Worm (Caenorhabditis elegans) whole organism, L1 larva: ENCODE results near the gene cone-1.

ENCODE experiments used
- C04F5.9 ChIP-seq: sonication (generic microtip); optimal IDR thresholded peaks from 2 replicates; lab custom pipeline; 2016; ENCODE audit warnings: missing genetic modification characterization, missing compliant biosample characterization
- C16A3.4 ChIP-seq: fragments of 150-350 bp; optimal IDR thresholded peaks from 2 replicates; lab custom pipeline; 2014; ENCODE audit warnings: missing biosample characterization, missing genetic modification characterization
- C34B4.2 ChIP-seq: sonication (generic microtip); optimal IDR thresholded peaks from 2 replicates; lab custom pipeline; 2017; ENCODE audit warnings: mild to moderate bottlenecking, missing genetic modification characterization, missing compliant biosample characterization
- F16B12.6 ChIP-seq: fragments of 150-350 bp; optimal IDR thresholded peaks from 2 replicates; lab custom pipeline; 2014; ENCODE audit warnings: missing biosample characterization, missing genetic modification characterization
- Y116A8C.19 ChIP-seq: sonication (generic microtip); optimal IDR thresholded peaks from 2 replicates; lab custom pipeline; 2016; ENCODE audit warnings: missing compliant biosample characterization, missing genetic modification characterization, borderline replicate concordance
- aha-1 ChIP-seq: fragments of 150-350 bp; optimal IDR thresholded peaks from 2 replicates; lab custom pipeline; 2014; ENCODE audit warnings: missing biosample characterization, missing genetic modification characterization
- alr-1 ChIP-seq: fragments of 200-800 bp; sonication (Bioruptor generic); optimal IDR thresholded peaks from 2 replicates; lab custom pipeline; 2018; ENCODE audit warnings: borderline replicate concordance, mild to moderate bottlenecking, missing genetic modification characterization, missing compliant biosample characterization
- aly-2 ChIP-seq: fragments of 150-350 bp; optimal IDR thresholded peaks from 2 replicates; lab custom pipeline; 2014; ENCODE audit warnings: missing biosample characterization, missing genetic modification characterization
- blmp-1 ChIP-seq: fragments of 150-350 bp; optimal IDR thresholded peaks from 2 replicates; lab custom pipeline; 2014; ENCODE audit warnings: missing biosample characterization, missing genetic modification characterization
- ceh-63 ChIP-seq: fragments of 200-800 bp; sonication (Bioruptor generic); optimal IDR thresholded peaks from 2 replicates; lab custom pipeline; 2018; ENCODE audit warnings: mild to moderate bottlenecking, missing genetic modification characterization, missing compliant biosample characterization
- ceh-88 ChIP-seq: fragments of 200-800 bp; sonication (Bioruptor generic); IDR thresholded peaks from 2 replicates; pipeline ENCODE4 v1.3.6; 2022; ENCODE audit warnings: missing genetic modification characterization, missing compliant biosample characterization
- ceh-90 ChIP-seq: sonication (generic microtip); optimal IDR thresholded peaks from 2 replicates; lab custom pipeline; 2016; ENCODE audit warnings: missing genetic modification characterization, missing compliant biosample characterization
- dpl-1 ChIP-seq, 3 experiments: fragments of 150-350 bp in 2 of 3; sonication (generic microtip) in 1 of 3; optimal IDR thresholded peaks; 2 replicates each; lab custom pipeline; 2014 to 2017; ENCODE audit warnings: missing biosample characterization in 3 of 3, missing genetic modification characterization in 3 of 3, missing genetic modification reagents in 3 of 3
- efl-1 ChIP-seq, 4 experiments: fragments of 150-350 bp; optimal IDR thresholded peaks in 3 of 4; peaks in 1 of 4; 1 replicate in 1 of 4; 2 replicates in 3 of 4; lab custom pipeline; 2014; ENCODE audit warnings: missing biosample characterization in 2 of 4, missing genetic modification characterization in 2 of 4, missing genetic modification reagents in 2 of 4
- efl-3 ChIP-seq: fragments of 200-800 bp; sonication (Bioruptor generic); optimal IDR thresholded peaks from 2 replicates; lab custom pipeline; 2018; ENCODE audit warnings: mild to moderate bottlenecking, missing genetic modification characterization, missing compliant biosample characterization
- egl-13 ChIP-seq: sonication (generic microtip); optimal IDR thresholded peaks from 2 replicates; lab custom pipeline; 2016; ENCODE audit warnings: missing genotype, missing genetic modification reagents, missing genetic modification characterization, missing compliant biosample characterization
- egl-27 ChIP-seq, 2 experiments: fragments of 150-350 bp in 1 of 2; sonication (generic microtip); optimal IDR thresholded peaks; 3 replicates each; lab custom pipeline; 2017 to 2018; ENCODE audit warnings: missing biosample characterization in 2 of 2, missing genetic modification characterization in 2 of 2, missing genetic modification reagents in 2 of 2
- elt-2 ChIP-seq: sonication (generic microtip); optimal IDR thresholded peaks from 2 replicates; lab custom pipeline; 2016; ENCODE audit warnings: missing genetic modification characterization, mild to moderate bottlenecking, inconsistent platforms, missing compliant biosample characterization, missing genetic modification reagents
- fkh-4 ChIP-seq: sonication (generic microtip); optimal IDR thresholded peaks from 2 replicates; lab custom pipeline; 2016; ENCODE audit warnings: missing compliant biosample characterization, missing genetic modification characterization, borderline replicate concordance
- fkh-8 ChIP-seq: sonication (generic microtip); optimal IDR thresholded peaks from 2 replicates; lab custom pipeline; 2016; ENCODE audit warnings: mild to moderate bottlenecking, missing genetic modification characterization, missing compliant biosample characterization
- fos-1 ChIP-seq: fragments of 150-350 bp; optimal IDR thresholded peaks from 2 replicates; lab custom pipeline; 2014; ENCODE audit warnings: missing biosample characterization, missing genetic modification characterization
- hlh-4 ChIP-seq: sonication (generic microtip); optimal IDR thresholded peaks from 2 replicates; lab custom pipeline; 2016; ENCODE audit warnings: mild to moderate bottlenecking, missing genetic modification characterization, missing compliant biosample characterization
- irx-1 ChIP-seq: sonication (generic microtip); optimal IDR thresholded peaks from 2 replicates; lab custom pipeline; 2016; ENCODE audit warnings: missing genetic modification characterization, missing compliant biosample characterization
- isw-1 ChIP-seq: fragments of 200-800 bp; sonication (Bioruptor generic); IDR thresholded peaks from 2 replicates; pipeline ENCODE4 v1.3.6; 2022; ENCODE audit warnings: missing genetic modification characterization, missing compliant biosample characterization
- lin-13 ChIP-seq: fragments of 150-350 bp; optimal IDR thresholded peaks from 2 replicates; lab custom pipeline; 2014; ENCODE audit warnings: missing biosample characterization, missing genetic modification reagents, missing genetic modification characterization
- lin-14 ChIP-seq: fragments of 200-800 bp; sonication (Bioruptor generic); optimal IDR thresholded peaks from 2 replicates; lab custom pipeline; 2018; ENCODE audit warnings: mild to moderate bottlenecking, missing genetic modification characterization, moderate library complexity, missing compliant biosample characterization
- lin-35 ChIP-seq, 2 experiments: fragments of 150-350 bp; optimal IDR thresholded peaks; 2 replicates each; lab custom pipeline; 2014; ENCODE audit warnings: missing biosample characterization in 2 of 2, missing genetic modification characterization in 2 of 2, missing genetic modification reagents in 2 of 2
- lir-3 ChIP-seq: sonication (generic microtip); optimal IDR thresholded peaks from 2 replicates; lab custom pipeline; 2016; ENCODE audit warnings: mild to moderate bottlenecking, missing genetic modification characterization, moderate library complexity, missing compliant biosample characterization; ENCODE audit not compliant: poor library complexity
- lsy-2 ChIP-seq, 2 experiments: fragments of 150-350 bp; optimal IDR thresholded peaks; 2 replicates each; lab custom pipeline; 2014; ENCODE audit warnings: missing biosample characterization in 2 of 2, missing genetic modification characterization in 2 of 2
- mef-2 ChIP-seq: fragments of 150-350 bp; optimal IDR thresholded peaks from 2 replicates; lab custom pipeline; 2014; ENCODE audit warnings: missing biosample characterization, missing genetic modification characterization
- mep-1 ChIP-seq: fragments of 150-350 bp; optimal IDR thresholded peaks from 2 replicates; lab custom pipeline; 2014; ENCODE audit warnings: missing biosample characterization, missing genetic modification characterization
- nhr-11 ChIP-seq: fragments of 150-350 bp; optimal IDR thresholded peaks from 2 replicates; lab custom pipeline; 2014; ENCODE audit warnings: missing biosample characterization, missing genetic modification characterization
- nhr-19 ChIP-seq: fragments of 200-800 bp; sonication (Bioruptor generic); conservative IDR thresholded peaks from 2 replicates; pipeline ENCODE4 v1.3.6; 2022; ENCODE audit warnings: missing genetic modification characterization, missing compliant biosample characterization
- nhr-28 ChIP-seq: fragments of 150-350 bp; optimal IDR thresholded peaks from 2 replicates; lab custom pipeline; 2014; ENCODE audit warnings: missing biosample characterization, missing genetic modification characterization
- nhr-76 ChIP-seq: sonication (generic microtip); optimal IDR thresholded peaks from 2 replicates; lab custom pipeline; 2017; ENCODE audit warnings: missing biosample characterization, missing genetic modification characterization
- nhr-77 ChIP-seq: fragments of 150-350 bp; optimal IDR thresholded peaks from 2 replicates; lab custom pipeline; 2014; ENCODE audit warnings: missing biosample characterization, missing genetic modification characterization
- nhr-84 ChIP-seq: sonication (generic microtip); optimal IDR thresholded peaks from 2 replicates; lab custom pipeline; 2017; ENCODE audit warnings: missing biosample characterization, missing genetic modification characterization
- nhr-85 ChIP-seq: sonication (generic microtip); peaks from one replicate; lab custom pipeline; 2016; ENCODE audit warnings: missing genetic modification characterization, inconsistent platforms, missing compliant biosample characterization
- nhr-90 ChIP-seq: sonication (generic microtip); optimal IDR thresholded peaks from 2 replicates; lab custom pipeline; 2016; ENCODE audit warnings: mild to moderate bottlenecking, missing genetic modification characterization, missing compliant biosample characterization; ENCODE audit not compliant: poor library complexity
- rnt-1 ChIP-seq: sonication (generic microtip); optimal IDR thresholded peaks from 2 replicates; lab custom pipeline; 2016; ENCODE audit warnings: mild to moderate bottlenecking, missing genetic modification characterization, moderate library complexity, missing compliant biosample characterization
- skn-1 ChIP-seq: fragments of 150-350 bp; optimal IDR thresholded peaks from 2 replicates; lab custom pipeline; 2014; ENCODE audit warnings: missing biosample characterization, missing genetic modification characterization
- snu-23 ChIP-seq: sonication (generic microtip); optimal IDR thresholded peaks from 2 replicates; lab custom pipeline; 2016; ENCODE audit warnings: missing genetic modification characterization, missing compliant biosample characterization
- sup-37 ChIP-seq: fragments of 200-800 bp; sonication (Bioruptor generic); optimal IDR thresholded peaks from 2 replicates; lab custom pipeline; 2018; ENCODE audit warnings: mild to moderate bottlenecking, missing genetic modification characterization, missing compliant biosample characterization
- tbx-2 ChIP-seq: sonication (generic microtip); optimal IDR thresholded peaks from 2 replicates; lab custom pipeline; 2016; ENCODE audit warnings: missing genetic modification characterization, missing compliant biosample characterization
- tlp-1 ChIP-seq: fragments of 150-350 bp; optimal IDR thresholded peaks from 2 replicates; lab custom pipeline; 2014; ENCODE audit warnings: missing biosample characterization, missing genetic modification characterization
- unc-130 ChIP-seq: fragments of 150-350 bp; optimal IDR thresholded peaks from 2 replicates; lab custom pipeline; 2017; ENCODE audit warnings: missing biosample characterization, missing genetic modification characterization, inconsistent platforms
- unc-86 ChIP-seq: sonication (generic microtip); optimal IDR thresholded peaks from 2 replicates; lab custom pipeline; 2016; ENCODE audit warnings: missing genetic modification characterization, missing compliant biosample characterization
- xbp-1 ChIP-seq: sonication (generic microtip); optimal IDR thresholded peaks from 2 replicates; lab custom pipeline; 2016; ENCODE audit warnings: missing genetic modification characterization, missing compliant biosample characterization
- zag-1 ChIP-seq: fragments of 150-350 bp; optimal IDR thresholded peaks from 2 replicates; lab custom pipeline; 2014; ENCODE audit warnings: missing biosample characterization, missing genetic modification characterization
- zip-4 ChIP-seq: fragments of 200-800 bp; sonication (Bioruptor generic); optimal IDR thresholded peaks from 2 replicates; lab custom pipeline; 2018; ENCODE audit warnings: mild to moderate bottlenecking, missing genetic modification characterization, moderate library complexity, missing compliant biosample characterization
- ztf-11 ChIP-seq, 2 experiments: sonication (generic microtip); optimal IDR thresholded peaks; 2 replicates each; lab custom pipeline; 2016 to 2017; ENCODE audit warnings: missing genetic modification characterization in 2 of 2, missing biosample characterization in 1 of 2, missing compliant biosample characterization in 1 of 2
- ztf-4 ChIP-seq: fragments of 150-350 bp; optimal IDR thresholded peaks from 2 replicates; lab custom pipeline; 2014; ENCODE audit warnings: missing biosample characterization, missing genetic modification characterization

The cone-1 gene

DNA sequence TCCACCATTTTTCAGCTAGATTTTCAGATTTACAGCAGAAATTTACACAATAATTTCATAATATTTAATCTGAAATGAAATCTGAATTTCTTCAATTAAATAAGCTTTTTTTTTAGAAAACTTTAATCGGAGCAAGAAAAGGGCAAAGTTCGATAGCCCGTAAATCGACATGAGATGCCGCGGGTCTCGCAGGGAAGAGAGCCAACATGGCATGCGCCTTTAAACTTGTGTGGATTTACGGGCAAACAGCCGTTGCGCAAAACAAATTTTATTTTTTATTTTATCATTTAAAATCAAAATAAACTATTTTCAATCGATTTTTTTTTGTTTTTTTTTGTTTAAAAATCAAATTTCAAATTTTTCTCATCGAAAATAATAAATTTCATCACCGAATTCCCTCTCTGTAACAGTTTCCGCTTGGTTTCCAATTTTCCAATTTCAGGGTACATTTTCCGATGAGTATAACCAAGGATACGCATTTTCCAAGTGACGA, 1.7 kb upstream of the cone-1 start, which contains the start of the genes Y54F10AM.15, rbc-2 and ndua-8 (continued):
- TF ChIP-seq hlh-4 (tag; lab: Kevin White, UChicago) (no peak), rnt-1 (tag; lab: Kevin White, UChicago) (no peak), egl-13 (tag; lab: Kevin White, UChicago) (peak; percentile 72), fos-1 (peak; percentile 78), zip-4 (GFP tag; lab: Kevin White, UChicago) (peak; percentile 69), ceh-90 (no peak), efl-3 (GFP tag; lab: Kevin White, UChicago) (no peak), lin-13 (GFP tag; lab: Kevin White, UChicago) (peak; percentile 94), lin-14 (GFP tag; lab: Kevin White, UChicago) (no peak), zag-1 (tag; lab: Kevin White, UChicago) (peak; percentile 51), nhr-11 (tag; lab: Kevin White, UChicago) (peak; percentile 88), nhr-77 (tag; lab: Kevin White, UChicago) (peak; percentile 87), fkh-4 (peak; percentile 49), alr-1 (no peak), ceh-63 (GFP tag; lab: Kevin White, UChicago) (no peak), aha-1 (peak; percentile 73), ceh-88 (peak; percentile 77), tlp-1 (no peak), lir-3 (no peak), lsy-2 (tag; optimal IDR thresholded peaks at IDR 0.05; lab: Kevin White, UChicago) (peak; percentile 96 to 97), ztf-4 (peak; percentile 88), unc-86 (peak; percentile 93), C04F5.9 (tag; lab: Kevin White, UChicago) (peak; percentile 88), Y116A8C.19 (no peak), C34B4.2 (tag; lab: Kevin White, UChicago) (no peak), irx-1 (tag; lab: Kevin White, UChicago) (peak; percentile 87), ztf-11 (tag; optimal IDR thresholded peaks at IDR 0.05; lab: Kevin White, UChicago) (peak in 1 of 2 experiments; percentile 65), nhr-76 (tag; lab: Kevin White, UChicago) (no peak), C16A3.4 (tag; lab: Kevin White, UChicago) (peak; percentile 95), sup-37 (GFP tag; lab: Kevin White, UChicago) (peak; percentile 59), mef-2 (tag; lab: Kevin White, UChicago) (peak; percentile 59), nhr-28 (no peak), nhr-19 (peak; percentile 94), unc-130 (peak; percentile 74), F16B12.6 (tag; lab: Kevin White, UChicago) (peak; percentile 72), isw-1 (GFP tag; lab: Robert Waterston, UW) (peak; percentile 97), xbp-1 (tag; lab: Kevin White, UChicago) (peak; percentile 93), mep-1 (peak; percentile 98), skn-1 (tag; lab: Kevin White, UChicago) (peak; percentile 94), nhr-85 (tag; lab: Kevin White, UChicago) (peak; percentile 92), snu-23 (GFP tag; lab: Kevin White, UChicago) (peak; percentile 96), aly-2 (peak; percentile 70), lin-35 (GFP tag; optimal IDR thresholded peaks at IDR 0.05; lab: Kevin White, UChicago) (peak; percentile 92), egl-27 (tag; optimal IDR thresholded peaks at IDR 0.05; lab: Kevin White, UChicago) (peak in 1 of 2 experiments; percentile 74), efl-1 (optimal IDR thresholded peaks at IDR 0.05; lab: Kevin White, UChicago) (peak; percentile 92 to 93), efl-1 (GFP tag; optimal IDR thresholded peaks at IDR 0.05 in 1 of 2; lab: Kevin White, UChicago) (peak; percentile 83 to 98), fkh-8 (peak; percentile 96), nhr-90 (tag; lab: Kevin White, UChicago) (peak; percentile 91), blmp-1 (tag; lab: Kevin White, UChicago) (peak; percentile 78), nhr-84 (tag; lab: Kevin White, UChicago) (no peak), dpl-1 (GFP tag; optimal IDR thresholded peaks at IDR 0.05; lab: Kevin White, UChicago) (peak; percentile 86 to 88 (median 88)), tbx-2 (peak; percentile 93), elt-2 (tag; lab: Kevin White, UChicago) (peak; percentile 63)
